Fruit fly (Drosophila melanogaster) whole organism, embryonic: ENCODE results near the gene TkR86C.

Experiments
- Ada2b ChIP-seq: fragments of 200-800 bp; sonication (Bioruptor generic); IDR thresholded peaks from 2 replicates; pipeline ENCODE4 v1.3.6; 2022; ENCODE audit warnings: missing biosample characterization, missing genetic modification characterization
- C15 ChIP-seq: fragments of 200-800 bp; sonication (Bioruptor generic); IDR thresholded peaks from 3 replicates; pipeline ENCODE4 v1.3.6; 2022; ENCODE audit warnings: missing biosample characterization, missing genetic modification characterization
- CG11695 ChIP-seq: fragments of 200-800 bp; sonication (Bioruptor generic); IDR thresholded peaks from 3 replicates; pipeline ENCODE4 v1.3.6; 2022; ENCODE audit warnings: missing biosample characterization, missing genetic modification characterization
- CG11696 ChIP-seq: fragments of 200-800 bp; sonication (Bioruptor generic); IDR thresholded peaks from 2 replicates; pipeline ENCODE4 v1.3.6; 2022; ENCODE audit warnings: missing biosample characterization, missing genetic modification characterization
- CG13624 ChIP-seq: fragments of 200-800 bp; sonication (Bioruptor generic); optimal IDR thresholded peaks from 2 replicates; lab custom pipeline; 2016; ENCODE audit warnings: missing biosample characterization, missing genetic modification characterization
- CG2875 ChIP-seq: fragments of 200-800 bp; sonication (Bioruptor generic); optimal IDR thresholded peaks from 2 replicates; lab custom pipeline; 2017; ENCODE audit warnings: missing biosample characterization, mild to moderate bottlenecking, missing genetic modification characterization, missing genetic modification reagents
- CG32772 ChIP-seq: fragments of 200-800 bp; sonication (Bioruptor generic); IDR thresholded peaks from 2 replicates; pipeline ENCODE4 v1.3.6; 2022; ENCODE audit warnings: missing biosample characterization, missing genetic modification characterization
- CG3847 ChIP-seq: fragments of 200-800 bp; sonication (Bioruptor generic); IDR thresholded peaks from 2 replicates; pipeline ENCODE4 v1.3.6; 2022; ENCODE audit warnings: missing biosample characterization, missing genetic modification characterization
- CG4854 ChIP-seq: fragments of 200-800 bp; sonication (Bioruptor generic); optimal IDR thresholded peaks from 2 replicates; lab custom pipeline; 2016; ENCODE audit warnings: missing biosample characterization, missing genetic modification characterization, inconsistent platforms
- CG6654 ChIP-seq: fragments of 200-800 bp; sonication (Bioruptor generic); optimal IDR thresholded peaks from 2 replicates; lab custom pipeline; 2017; ENCODE audit warnings: missing biosample characterization, mild to moderate bottlenecking, missing genetic modification characterization
- CG6791 ChIP-seq: fragments of 200-800 bp; sonication (Bioruptor generic); IDR thresholded peaks from 3 replicates; pipeline ENCODE4 v1.3.6; 2022; ENCODE audit warnings: missing biosample characterization, missing genetic modification characterization; ENCODE audit not compliant: partially characterized antibody
- CG7786 ChIP-seq: fragments of 200-800 bp; sonication (Bioruptor generic); optimal IDR thresholded peaks from 2 replicates; lab custom pipeline; 2016; ENCODE audit warnings: missing biosample characterization, missing genetic modification characterization
- CG7963 ChIP-seq: fragments of 200-800 bp; sonication (Bioruptor generic); IDR thresholded peaks from 3 replicates; pipeline ENCODE4 v1.3.6; 2022; ENCODE audit warnings: missing biosample characterization, missing genetic modification characterization; ENCODE audit not compliant: partially characterized antibody
- D19A ChIP-seq: fragments of 200-800 bp; optimal IDR thresholded peaks from 3 replicates; lab custom pipeline; 2019; ENCODE audit warnings: missing biosample characterization, mild to moderate bottlenecking, missing genetic modification characterization, moderate library complexity
- Deaf1 ChIP-seq: fragments of 200-800 bp; optimal IDR thresholded peaks from 3 replicates; lab custom pipeline; 2019; ENCODE audit warnings: missing biosample characterization, mild to moderate bottlenecking, missing genetic modification characterization, moderate library complexity
- Doc3 ChIP-seq: fragments of 200-800 bp; sonication (Bioruptor generic); IDR thresholded peaks from 3 replicates; pipeline ENCODE4 v1.3.6; 2022; ENCODE audit warnings: missing biosample characterization, missing genetic modification characterization; ENCODE audit not compliant: partially characterized antibody
- E2f1 ChIP-seq: fragments of 200-800 bp; sonication (Bioruptor generic); IDR thresholded peaks from 2 replicates; pipeline ENCODE4 v1.3.6; 2022; ENCODE audit warnings: missing biosample characterization, missing genetic modification characterization
- E2f2 ChIP-seq: fragments of 200-800 bp; sonication (Bioruptor generic); IDR thresholded peaks from 2 replicates; pipeline ENCODE4 v1.3.6; 2022; ENCODE audit warnings: missing biosample characterization, missing genetic modification characterization
- Eip74EF ChIP-seq, 2 experiments: fragments of 200-800 bp in 1 of 2; fragments of >200 bp in 1 of 2; sonication (Bioruptor generic) in 1 of 2; optimal IDR thresholded peaks; 2 replicates each; lab custom pipeline; 2017 to 2019; ENCODE audit warnings: missing biosample characterization in 2 of 2, missing genetic modification characterization in 2 of 2, mild to moderate bottlenecking in 1 of 2, moderate library complexity in 1 of 2
- Ets65A ChIP-seq: fragments of 200-800 bp; sonication (Bioruptor generic); peaks from one replicate; lab custom pipeline; 2016; ENCODE audit warnings: missing biosample characterization, missing genetic modification characterization
- Gug ChIP-seq: fragments of 200-800 bp; sonication (Bioruptor generic); IDR thresholded peaks from 4 replicates; pipeline ENCODE4 v1.3.6; 2022; ENCODE audit warnings: missing biosample characterization, missing genetic modification characterization
- H15 ChIP-seq: fragments of 200-800 bp; sonication (Bioruptor generic); IDR thresholded peaks from 3 replicates; pipeline ENCODE4 v1.3.6; 2022; ENCODE audit warnings: missing biosample characterization, missing genetic modification characterization
- Hand ChIP-seq: fragments of 200-800 bp; sonication (Bioruptor generic); optimal IDR thresholded peaks from 2 replicates; lab custom pipeline; 2017; ENCODE audit warnings: mild to moderate bottlenecking, missing biosample characterization, missing genetic modification reagents, missing genetic modification characterization
- Mrtf ChIP-seq: fragments of 200-800 bp; sonication (Bioruptor generic); IDR thresholded peaks from 3 replicates; pipeline ENCODE4 v1.3.6; 2022; ENCODE audit warnings: missing biosample characterization, missing genetic modification characterization
- Scr ChIP-seq: fragments of 200-800 bp; sonication (Bioruptor generic); IDR thresholded peaks from 2 replicates; pipeline ENCODE4 v1.3.6; 2022; ENCODE audit warnings: missing biosample characterization, missing genetic modification characterization; ENCODE audit not compliant: partially characterized antibody
- Sin3A ChIP-seq: fragments of >200 bp; optimal IDR thresholded peaks from 2 replicates; lab custom pipeline; 2018
- Taf1 ChIP-seq: fragments of 200-800 bp; sonication (Bioruptor generic); IDR thresholded peaks from 2 replicates; pipeline ENCODE4 v1.3.6; 2022; ENCODE audit warnings: missing biosample characterization, missing genetic modification characterization
- Xbp1 ChIP-seq: fragments of 200-800 bp; sonication (Bioruptor generic); optimal IDR thresholded peaks from 3 replicates; lab custom pipeline; 2016; ENCODE audit warnings: missing biosample characterization, mild to moderate bottlenecking, missing genetic modification characterization
- ac ChIP-seq: fragments of 200-800 bp; sonication (Bioruptor generic); optimal IDR thresholded peaks from 3 replicates; lab custom pipeline; 2017; ENCODE audit warnings: missing biosample characterization, mild to moderate bottlenecking, missing genetic modification characterization
- al ChIP-seq: fragments of 200-800 bp; sonication (Bioruptor generic); IDR thresholded peaks from 2 replicates; pipeline ENCODE4 v1.3.6; 2022; ENCODE audit warnings: missing biosample characterization, missing genetic modification characterization
- ara ChIP-seq: fragments of 200-800 bp; sonication (Bioruptor generic); IDR thresholded peaks from 2 replicates; pipeline ENCODE4 v1.3.6; 2022; ENCODE audit warnings: missing biosample characterization, missing genetic modification characterization
- az2 ChIP-seq: fragments of 200-800 bp; sonication (Bioruptor generic); optimal IDR thresholded peaks from 3 replicates; lab custom pipeline; 2016; ENCODE audit warnings: missing biosample characterization, missing genetic modification characterization
- bigmax ChIP-seq: fragments of 200-800 bp; sonication (Bioruptor generic); optimal IDR thresholded peaks from 2 replicates; lab custom pipeline; 2018; ENCODE audit warnings: missing biosample characterization, mild to moderate bottlenecking, missing genetic modification characterization
- bsh ChIP-seq, 2 experiments: fragments of 200-800 bp; sonication (Bioruptor generic); optimal IDR thresholded peaks; 2 replicates each; lab custom pipeline; 2017 to 2018; ENCODE audit warnings: mild to moderate bottlenecking in 2 of 2, missing biosample characterization in 2 of 2, missing genetic modification characterization in 2 of 2, moderate library complexity in 1 of 2
- cg ChIP-seq: fragments of 200-800 bp; sonication (Bioruptor generic); optimal IDR thresholded peaks from 3 replicates; lab custom pipeline; 2019; ENCODE audit warnings: missing biosample characterization, mild to moderate bottlenecking, missing genetic modification characterization, moderate library complexity
- ci ChIP-seq: fragments of 200-800 bp; sonication (Bioruptor generic); IDR thresholded peaks from 3 replicates; pipeline ENCODE4 v1.3.6; 2022; ENCODE audit warnings: missing biosample characterization, missing genetic modification characterization
- ems ChIP-seq: fragments of 200-800 bp; sonication (Bioruptor generic); optimal IDR thresholded peaks from 3 replicates; lab custom pipeline; 2016; ENCODE audit warnings: missing biosample characterization, missing genetic modification characterization
- h ChIP-seq: fragments of >200 bp; optimal IDR thresholded peaks from 2 replicates; lab custom pipeline; 2017
- hkb ChIP-seq, 2 experiments: fragments of 200-800 bp in 1 of 2; fragments of >200 bp in 1 of 2; sonication (Bioruptor generic) in 1 of 2; IDR thresholded peaks in 1 of 2; optimal IDR thresholded peaks in 1 of 2; 2 replicates each; pipeline versions ENCODE4 v1.3.6 to Lab custom; 2017 to 2022; ENCODE audit warnings: missing biosample characterization in 1 of 2, missing genetic modification characterization in 1 of 2
- lmd ChIP-seq: fragments of 200-800 bp; sonication (Bioruptor generic); IDR thresholded peaks from 2 replicates; pipeline ENCODE4 v1.3.6; 2022; ENCODE audit warnings: missing biosample characterization, missing genetic modification characterization
- luna ChIP-seq: fragments of 200-800 bp; sonication (Bioruptor generic); optimal IDR thresholded peaks from 2 replicates; lab custom pipeline; 2016; ENCODE audit warnings: missing biosample characterization, missing genetic modification characterization
- run ChIP-seq: fragments of 200-800 bp; sonication (Bioruptor generic); optimal IDR thresholded peaks from 3 replicates; lab custom pipeline; 2018; ENCODE audit warnings: missing biosample characterization, mild to moderate bottlenecking, missing genetic modification characterization
- sd ChIP-seq: fragments of 200-800 bp; sonication (Bioruptor generic); optimal IDR thresholded peaks from 3 replicates; lab custom pipeline; 2018; ENCODE audit warnings: missing biosample characterization, mild to moderate bottlenecking, missing genetic modification characterization, moderate library complexity
- sens ChIP-seq: fragments of 200-800 bp; sonication (Bioruptor generic); peaks from one replicate; lab custom pipeline; 2016; ENCODE audit warnings: missing biosample characterization, missing genetic modification characterization
- so ChIP-seq: fragments of 200-800 bp; sonication (Bioruptor generic); IDR thresholded peaks from 3 replicates; pipeline ENCODE4 v1.3.6; 2022; ENCODE audit warnings: missing biosample characterization, missing genetic modification characterization
- tap ChIP-seq: fragments of 200-800 bp; optimal IDR thresholded peaks from 3 replicates; lab custom pipeline; 2019; ENCODE audit warnings: missing biosample characterization, mild to moderate bottlenecking, missing genetic modification characterization, moderate library complexity
- tin ChIP-seq: fragments of 200-800 bp; sonication (Bioruptor generic); optimal IDR thresholded peaks from 3 replicates; lab custom pipeline; 2016; ENCODE audit warnings: missing biosample characterization, missing genetic modification characterization
- tll ChIP-seq, 2 experiments: fragments of 200-800 bp in 1 of 2; fragments of >200 bp in 1 of 2; sonication (Bioruptor generic) in 1 of 2; optimal IDR thresholded peaks; 2 replicates each; lab custom pipeline; 2017 to 2019; ENCODE audit warnings: missing biosample characterization in 2 of 2, missing genetic modification characterization in 2 of 2, mild to moderate bottlenecking in 1 of 2, moderate library complexity in 1 of 2
- ttk ChIP-seq: fragments of 200-800 bp; sonication (Bioruptor generic); IDR thresholded peaks from 2 replicates; pipeline ENCODE4 v2.1.2; 2022; ENCODE audit warnings: missing biosample characterization, missing genetic modification characterization

The TkR86C gene

DNA sequence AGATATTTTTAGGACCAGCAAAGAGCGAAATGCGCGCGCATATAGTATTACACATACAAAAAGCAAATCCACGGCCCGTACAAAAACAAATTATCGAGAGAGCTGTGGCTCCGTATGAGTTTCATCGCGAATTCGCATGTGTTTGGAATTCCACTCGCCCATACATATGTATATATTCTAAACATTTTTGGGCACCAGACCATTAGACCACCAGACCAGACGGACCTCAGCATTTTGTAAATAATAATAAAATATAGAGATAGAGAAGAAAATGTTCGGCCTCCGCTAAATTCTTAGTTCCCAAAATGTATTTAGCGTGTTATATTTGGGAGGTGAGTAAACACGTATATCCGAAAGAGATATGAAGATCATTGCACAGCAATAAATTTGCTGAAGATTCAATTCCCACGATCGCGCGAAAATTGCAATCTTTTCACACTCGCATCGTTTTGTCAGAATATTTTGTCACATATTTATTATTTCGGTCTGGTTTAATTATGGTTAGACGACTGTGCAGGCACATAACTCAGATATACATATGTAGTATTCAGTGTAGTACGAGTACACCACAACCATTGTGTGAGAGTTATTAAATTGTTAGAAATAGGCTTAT is 25.1 kb upstream of the TkR86C start:
- TF ChIP-seq ems (GFP tag; lab: Kevin White, UChicago) (no peak), Mrtf (no peak), so (0 out of 3 replicates have a peak, but pooled peaks have one; percentile 35), Ets65A (GFP tag; lab: Kevin White, UChicago) (peak; percentile 86), sens (GFP tag; lab: Kevin White, UChicago) (peak; percentile 67), CG32772 (GFP tag; lab: Robert Waterston, UW) (no peak), Xbp1 (no peak), CG13624 (GFP tag; lab: Kevin White, UChicago) (no peak), CG3847 (GFP tag; lab: Robert Waterston, UW) (no peak), Doc3 (no peak), CG4854 (GFP tag; lab: Kevin White, UChicago) (no peak), h (no peak), CG11695 (no peak), C15 (GFP tag; lab: Robert Waterston, UW) (0 out of 3 replicates have a peak, but pooled peaks have one; percentile 6), ac (GFP tag; lab: Kevin White, UChicago) (no peak), Scr (GFP tag; lab: Robert Waterston, UW) (no peak), E2f2 (GFP tag; lab: Robert Waterston, UW) (no peak), D19A (tag; lab: Kevin White, UChicago) (peak; percentile 54), Sin3A (no peak), sd (tag; lab: Kevin White, UChicago) (peak; percentile 87), bigmax (GFP tag; lab: Kevin White, UChicago) (no peak), al (GFP tag; lab: Robert Waterston, UW) (0 out of 2 replicates have a peak, but pooled peaks have one; percentile 16)
- TF ChIP-seq, all 482 proteins: peak for 7

DNA sequence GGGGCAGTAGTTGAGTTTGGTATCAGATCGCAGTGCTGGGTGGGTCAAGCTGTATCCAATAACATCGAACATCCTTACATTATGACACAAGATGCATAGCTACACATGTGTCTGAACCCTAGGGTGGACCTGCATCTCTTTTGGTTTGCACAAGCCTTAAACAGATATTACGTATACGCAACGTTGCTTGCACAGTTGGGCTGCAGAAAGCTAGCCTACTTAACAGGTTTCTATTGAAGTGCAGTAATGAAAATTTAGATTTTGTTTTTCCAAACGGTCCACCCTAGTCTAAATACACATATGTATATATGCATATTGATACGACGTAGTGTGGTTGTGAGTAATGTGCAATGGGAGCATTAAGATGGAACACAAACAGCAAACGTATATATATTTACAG is 24.2 kb upstream of the TkR86C start:
- TF ChIP-seq Eip74EF (GFP tag; optimal IDR thresholded peaks at IDR 0.05; lab: Kevin White, UChicago) (no peak), CG11696 (GFP tag; lab: Robert Waterston, UW) (0 out of 2 replicates have a peak, but pooled peaks have one; percentile 16), cg (GFP tag; lab: Kevin White, UChicago) (no peak), run (tag; lab: Kevin White, UChicago) (no peak), E2f1 (GFP tag; lab: Robert Waterston, UW) (0 out of 2 replicates have a peak, but pooled peaks have one; percentile 17), Ets65A (GFP tag; lab: Kevin White, UChicago) (peak; percentile 86), CG7786 (no peak), Ada2b (GFP tag; lab: Robert Waterston, UW) (no peak), bsh (GFP tag; optimal IDR thresholded peaks at IDR 0.05; lab: Kevin White, UChicago) (no peak), tin (GFP tag; lab: Kevin White, UChicago) (no peak), Gug (GFP tag; lab: Robert Waterston, UW) (no peak), az2 (GFP tag; lab: Kevin White, UChicago) (no peak), hkb (optimal IDR thresholded peaks at IDR 0.05; lab: Kevin White, UChicago) (no peak), hkb (GFP tag; IDR thresholded peaks at IDR 0.05; lab: Robert Waterston, UW) (0 out of 2 replicates have a peak, but pooled peaks have one; percentile 13), sens (GFP tag; lab: Kevin White, UChicago) (peak; percentile 57), Taf1 (GFP tag; lab: Robert Waterston, UW) (0 out of 2 replicates have a peak, but pooled peaks have one; percentile 49), ems (GFP tag; lab: Kevin White, UChicago) (peak; percentile 38), lmd (peak; percentile 27; the same call in 1 of the 2 replicates), H15 (GFP tag; lab: Robert Waterston, UW) (0 out of 3 replicates have a peak, but pooled peaks have one; percentile 38), tll (GFP tag; optimal IDR thresholded peaks at IDR 0.05; lab: Kevin White, UChicago) (no peak), tap (tag; lab: Kevin White, UChicago) (no peak), ci (GFP tag; lab: Robert Waterston, UW) (no peak), ara (0 out of 2 replicates have a peak, but pooled peaks have one; percentile 42), C15 (GFP tag; lab: Robert Waterston, UW) (0 out of 3 replicates have a peak, but pooled peaks have one; percentile 42), CG2875 (peak; percentile 7), CG7963 (no peak), Deaf1 (tag; lab: Kevin White, UChicago) (no peak), ttk (GFP tag; lab: Robert Waterston, UW) (0 out of 2 replicates have a peak, but pooled peaks have one; percentile 19), CG6654 (GFP tag; lab: Kevin White, UChicago) (no peak), CG6791 (GFP tag; lab: Robert Waterston, UW) (no peak), Hand (GFP tag; lab: Kevin White, UChicago) (no peak), luna (GFP tag; lab: Kevin White, UChicago) (no peak)
